Fruit fly (Drosophila melanogaster) whole organism, embryonic: ENCODE data around the gene Cpsf5.

Source experiments
- Abd-B ChIP-seq: fragments of 200-800 bp; sonication (Bioruptor generic); optimal IDR thresholded peaks from 2 replicates; lab custom pipeline; 2018; ENCODE audit warnings: missing biosample characterization, mild to moderate bottlenecking, missing genetic modification characterization, moderate library complexity
- Ada2b ChIP-seq: fragments of 200-800 bp; sonication (Bioruptor generic); IDR thresholded peaks from 2 replicates; pipeline ENCODE4 v1.3.6; 2022; ENCODE audit warnings: missing biosample characterization, missing genetic modification characterization
- BtbVII ChIP-seq: fragments of 200-800 bp; sonication (Bioruptor generic); optimal IDR thresholded peaks from 3 replicates; lab custom pipeline; 2017; ENCODE audit warnings: missing biosample characterization, mild to moderate bottlenecking, missing genetic modification characterization
- CG11085 ChIP-seq: fragments of 200-800 bp; sonication (Bioruptor generic); IDR thresholded peaks from 2 replicates; pipeline ENCODE4 v1.3.6; 2022; ENCODE audit warnings: missing biosample characterization, missing genetic modification characterization
- CG11696 ChIP-seq: fragments of 200-800 bp; sonication (Bioruptor generic); IDR thresholded peaks from 2 replicates; pipeline ENCODE4 v1.3.6; 2022; ENCODE audit warnings: missing biosample characterization, missing genetic modification characterization
- CG12659 ChIP-seq: fragments of 200-800 bp; sonication (Bioruptor generic); optimal IDR thresholded peaks from 3 replicates; lab custom pipeline; 2017; ENCODE audit warnings: mild to moderate bottlenecking, missing biosample characterization, missing genetic modification reagents, missing genetic modification characterization
- CG12769 ChIP-seq: fragments of 200-800 bp; sonication (Bioruptor generic); optimal IDR thresholded peaks from 2 replicates; lab custom pipeline; 2019; ENCODE audit warnings: missing biosample characterization, mild to moderate bottlenecking, missing genetic modification characterization, moderate library complexity
- CG13287 ChIP-seq: fragments of 200-800 bp; sonication (Bioruptor generic); IDR thresholded peaks from 2 replicates; pipeline ENCODE4 v1.3.6; 2022; ENCODE audit warnings: missing biosample characterization, missing genetic modification characterization; ENCODE audit not compliant: partially characterized antibody
- CG1792 ChIP-seq: fragments of 200-800 bp; sonication (Bioruptor generic); optimal IDR thresholded peaks from 2 replicates; lab custom pipeline; 2016; ENCODE audit warnings: missing biosample characterization, missing genetic modification characterization
- CG18011 ChIP-seq: fragments of 200-800 bp; sonication (Bioruptor generic); optimal IDR thresholded peaks from 2 replicates; lab custom pipeline; 2017; ENCODE audit warnings: missing biosample characterization, missing genetic modification characterization, mild to moderate bottlenecking, moderate library complexity, missing genotype
- CG2116 ChIP-seq: fragments of 200-800 bp; sonication (Bioruptor generic); optimal IDR thresholded peaks from 3 replicates; lab custom pipeline; 2018; ENCODE audit warnings: missing biosample characterization, mild to moderate bottlenecking, missing genetic modification characterization
- CG3281 ChIP-seq: fragments of 200-800 bp; sonication (Bioruptor generic); optimal IDR thresholded peaks from 3 replicates; lab custom pipeline; 2017; ENCODE audit warnings: missing biosample characterization, mild to moderate bottlenecking, missing genetic modification characterization
- CG3407 ChIP-seq: fragments of 200-800 bp; sonication (Bioruptor generic); optimal IDR thresholded peaks from 2 replicates; lab custom pipeline; 2018; ENCODE audit warnings: missing biosample characterization, mild to moderate bottlenecking, missing genetic modification characterization
- CG6689 ChIP-seq: fragments of 200-800 bp; sonication (Bioruptor generic); IDR thresholded peaks from 2 replicates; pipeline ENCODE4 v1.3.6; 2022; ENCODE audit warnings: missing biosample characterization, missing genetic modification characterization
- CG7271 ChIP-seq: fragments of 200-800 bp; sonication (Bioruptor generic); optimal IDR thresholded peaks from 2 replicates; lab custom pipeline; 2018; ENCODE audit warnings: missing biosample characterization, mild to moderate bottlenecking, missing genetic modification characterization, moderate library complexity
- CG7963 ChIP-seq: fragments of 200-800 bp; sonication (Bioruptor generic); IDR thresholded peaks from 3 replicates; pipeline ENCODE4 v1.3.6; 2022; ENCODE audit warnings: missing biosample characterization, missing genetic modification characterization; ENCODE audit not compliant: partially characterized antibody
- CG8359 ChIP-seq: fragments of 200-800 bp; sonication (Bioruptor generic); optimal IDR thresholded peaks from 2 replicates; lab custom pipeline; 2017; ENCODE audit warnings: missing biosample characterization, mild to moderate bottlenecking, missing genetic modification characterization, borderline replicate concordance
- CG8388 ChIP-seq: fragments of 200-800 bp; sonication (Bioruptor generic); optimal IDR thresholded peaks from 2 replicates; lab custom pipeline; 2019; ENCODE audit warnings: missing biosample characterization, mild to moderate bottlenecking, missing genetic modification characterization, moderate library complexity
- D ChIP-seq, 2 experiments: fragments of 200-800 bp in 1 of 2; fragments of >200 bp in 1 of 2; sonication (Bioruptor generic) in 1 of 2; optimal IDR thresholded peaks; 2 replicates in 1 of 2; 3 replicates in 1 of 2; lab custom pipeline; 2017; ENCODE audit warnings: mild to moderate bottlenecking in 1 of 2, missing biosample characterization in 1 of 2, missing genetic modification characterization in 1 of 2, missing genetic modification reagents in 1 of 2
- E2f2 ChIP-seq: fragments of 200-800 bp; sonication (Bioruptor generic); IDR thresholded peaks from 2 replicates; pipeline ENCODE4 v1.3.6; 2022; ENCODE audit warnings: missing biosample characterization, missing genetic modification characterization
- Elba2 ChIP-seq: fragments of 200-800 bp; sonication (Bioruptor generic); optimal IDR thresholded peaks from 3 replicates; lab custom pipeline; 2016; ENCODE audit warnings: missing biosample characterization, missing genetic modification characterization
- HLH3B ChIP-seq: fragments of 200-800 bp; sonication (Bioruptor generic); IDR thresholded peaks from 2 replicates; pipeline ENCODE4 v1.3.6; 2022; ENCODE audit warnings: missing biosample characterization, missing genetic modification characterization
- HmgZ ChIP-seq: fragments of 200-800 bp; sonication (Bioruptor generic); optimal IDR thresholded peaks from 2 replicates; lab custom pipeline; 2018; ENCODE audit warnings: missing biosample characterization, mild to moderate bottlenecking, missing genetic modification characterization
- MBD-R2 ChIP-seq: fragments of 200-800 bp; sonication (Bioruptor generic); IDR thresholded peaks from 2 replicates; pipeline ENCODE4 v1.3.6; 2022; ENCODE audit warnings: missing biosample characterization, missing genetic modification characterization
- Mes4 ChIP-seq: fragments of 200-800 bp; sonication (Bioruptor generic); optimal IDR thresholded peaks from 2 replicates; lab custom pipeline; 2016; ENCODE audit warnings: missing biosample characterization, missing genetic modification characterization
- Nf-YB ChIP-seq: fragments of 200-800 bp; sonication (Bioruptor generic); optimal IDR thresholded peaks from 3 replicates; lab custom pipeline; 2019; ENCODE audit warnings: missing biosample characterization, mild to moderate bottlenecking, missing genetic modification characterization, moderate library complexity
- Opbp ChIP-seq: fragments of 200-800 bp; sonication (Bioruptor generic); IDR thresholded peaks from 3 replicates; pipeline ENCODE4 v1.3.6; 2022; ENCODE audit warnings: missing biosample characterization, missing genetic modification characterization; ENCODE audit not compliant: partially characterized antibody
- Sox100B ChIP-seq: fragments of 200-800 bp; sonication (Bioruptor generic); optimal IDR thresholded peaks from 3 replicates; lab custom pipeline; 2018; ENCODE audit warnings: missing biosample characterization, mild to moderate bottlenecking, missing genetic modification characterization
- amos ChIP-seq: fragments of 200-800 bp; sonication (Bioruptor generic); IDR thresholded peaks from 2 replicates; pipeline ENCODE4 v1.3.6; 2022; ENCODE audit warnings: missing biosample characterization, missing genetic modification characterization; ENCODE audit not compliant: partially characterized antibody
- bbx ChIP-seq: fragments of 200-800 bp; sonication (Bioruptor generic); IDR thresholded peaks from 2 replicates; pipeline ENCODE4 v1.3.6; 2022; ENCODE audit warnings: missing biosample characterization, missing genetic modification characterization; ENCODE audit not compliant: partially characterized antibody
- bsh ChIP-seq, 2 experiments: fragments of 200-800 bp; sonication (Bioruptor generic); optimal IDR thresholded peaks; 2 replicates each; lab custom pipeline; 2017 to 2018; ENCODE audit warnings: mild to moderate bottlenecking in 2 of 2, missing biosample characterization in 2 of 2, missing genetic modification characterization in 2 of 2, moderate library complexity in 1 of 2
- crp ChIP-seq, 2 experiments: fragments of 200-800 bp; sonication (Bioruptor generic); optimal IDR thresholded peaks; 2 replicates in 1 of 2; 3 replicates in 1 of 2; lab custom pipeline; 2017; ENCODE audit warnings: missing biosample characterization in 2 of 2, missing genetic modification characterization in 2 of 2, mild to moderate bottlenecking in 1 of 2, moderate library complexity in 1 of 2
- eve ChIP-seq, 2 experiments: fragments of >200 bp; optimal IDR thresholded peaks; 2 replicates each; lab custom pipeline; 2017; ENCODE audit warnings: missing biosample characterization in 2 of 2, missing genetic modification characterization in 2 of 2
- gcm2 ChIP-seq: fragments of 200-800 bp; sonication (Bioruptor generic); optimal IDR thresholded peaks from 2 replicates; lab custom pipeline; 2016; ENCODE audit warnings: missing biosample characterization, missing genetic modification characterization
- gsb-n ChIP-seq: fragments of 200-800 bp; sonication (Bioruptor generic); optimal IDR thresholded peaks from 3 replicates; lab custom pipeline; 2018; ENCODE audit warnings: missing biosample characterization, mild to moderate bottlenecking, missing genetic modification characterization
- h ChIP-seq: fragments of >200 bp; optimal IDR thresholded peaks from 2 replicates; lab custom pipeline; 2017
- mirr ChIP-seq: fragments of 200-800 bp; sonication (Bioruptor generic); optimal IDR thresholded peaks from 3 replicates; lab custom pipeline; 2018; ENCODE audit warnings: missing biosample characterization, mild to moderate bottlenecking, missing genetic modification characterization
- mld ChIP-seq: fragments of 200-800 bp; sonication (Bioruptor generic); IDR thresholded peaks from 3 replicates; pipeline ENCODE4 v1.3.6; 2022; ENCODE audit warnings: missing biosample characterization, missing genetic modification characterization; ENCODE audit not compliant: partially characterized antibody
- nerfin-2 ChIP-seq: fragments of 200-800 bp; sonication (Bioruptor generic); IDR thresholded peaks from 2 replicates; pipeline ENCODE4 v1.3.6; 2022; ENCODE audit warnings: missing biosample characterization, missing genetic modification characterization; ENCODE audit not compliant: partially characterized antibody
- pan ChIP-seq, 4 experiments: fragments of >200 bp in 3 of 4; fragments of 200-800 bp in 1 of 4; sonication (Bioruptor generic) in 1 of 4; optimal IDR thresholded peaks in 3 of 4; IDR thresholded peaks in 1 of 4; 2 replicates each; pipeline versions ENCODE4 v1.3.6 to Lab custom; 2017 to 2022; ENCODE audit warnings: missing biosample characterization in 2 of 4, missing genetic modification characterization in 2 of 4, mixed read lengths in 1 of 4
- schlank ChIP-seq: fragments of 200-800 bp; sonication (Bioruptor generic); optimal IDR thresholded peaks from 2 replicates; lab custom pipeline; 2018; ENCODE audit warnings: missing biosample characterization, mild to moderate bottlenecking, missing genetic modification characterization
- sna ChIP-seq: fragments of 200-800 bp; sonication (Bioruptor generic); IDR thresholded peaks from 2 replicates; pipeline ENCODE4 v1.3.6; 2022; ENCODE audit warnings: missing biosample characterization, missing genetic modification characterization; ENCODE audit not compliant: partially characterized antibody
- stc ChIP-seq: fragments of 200-800 bp; sonication (Bioruptor generic); IDR thresholded peaks from 2 replicates; pipeline ENCODE4 v1.3.6; 2022; ENCODE audit warnings: missing biosample characterization, missing genetic modification characterization
- stwl ChIP-seq: fragments of 200-800 bp; sonication (Bioruptor generic); optimal IDR thresholded peaks from 3 replicates; lab custom pipeline; 2018; ENCODE audit warnings: missing biosample characterization, mild to moderate bottlenecking, missing genetic modification characterization, moderate library complexity
- ttk ChIP-seq: fragments of 200-800 bp; sonication (Bioruptor generic); IDR thresholded peaks from 2 replicates; pipeline ENCODE4 v2.1.2; 2022; ENCODE audit warnings: missing biosample characterization, missing genetic modification characterization
- twi ChIP-seq: fragments of 200-800 bp; optimal IDR thresholded peaks from 2 replicates; lab custom pipeline; 2019; ENCODE audit warnings: missing biosample characterization, mild to moderate bottlenecking, missing genetic modification characterization, moderate library complexity

The Cpsf5 gene

DNA sequence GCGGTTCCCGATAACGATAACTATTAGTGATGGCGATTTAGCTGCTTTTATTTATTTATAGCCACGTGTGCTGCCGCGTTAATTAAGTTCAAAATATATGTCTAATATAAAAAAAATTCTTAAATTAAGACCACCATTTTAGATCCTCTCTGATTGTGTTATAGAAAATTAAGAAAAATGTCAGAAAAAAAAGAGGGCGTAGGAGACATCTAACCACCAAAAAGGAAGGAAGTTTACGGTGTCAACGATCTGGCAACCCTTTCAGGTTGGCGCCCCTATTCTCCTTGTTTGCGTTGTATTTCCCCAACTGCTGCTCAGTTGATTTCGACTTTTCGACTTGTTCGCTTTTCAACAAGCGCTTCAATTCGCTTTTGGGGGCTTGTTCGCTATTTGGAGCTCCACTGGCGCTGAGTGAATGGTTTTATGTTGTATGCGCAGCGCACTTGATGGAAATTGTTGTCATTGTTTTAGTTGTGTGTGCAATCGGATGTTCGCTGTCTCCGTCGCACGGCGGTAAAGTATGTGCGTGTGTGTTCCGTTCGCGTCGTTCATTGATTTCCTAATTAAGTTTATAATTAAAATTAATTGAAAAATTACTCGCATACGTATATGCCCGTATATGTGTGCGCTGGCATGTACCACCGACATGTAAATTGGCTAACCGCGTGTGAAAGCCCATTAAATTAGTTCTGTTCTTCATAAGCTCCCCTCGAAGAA lies 50.1 kb downstream of the Cpsf5 start, which contains the start of the genes CG3434 and CG44838 (continued):
- TF ChIP-seq E2f2 (GFP tag; lab: Robert Waterston, UW) (peak; percentile 78), CG11696 (GFP tag; lab: Robert Waterston, UW) (peak; percentile 38), Abd-B (GFP tag; lab: Kevin White, UChicago) (peak; percentile 86), stwl (tag; lab: Kevin White, UChicago) (peak; percentile 75), CG8359 (GFP tag; lab: Kevin White, UChicago) (no peak), bbx (GFP tag; lab: Robert Waterston, UW) (peak; percentile 25; the same call in 1 of the 2 replicates), D (optimal IDR thresholded peaks at IDR 0.05; lab: Kevin White, UChicago) (no peak), D (GFP tag; optimal IDR thresholded peaks at IDR 0.05; lab: Kevin White, UChicago) (peak; percentile 70), MBD-R2 (GFP tag; lab: Robert Waterston, UW) (peak; percentile 74), gcm2 (GFP tag; lab: Kevin White, UChicago) (peak; percentile 77), CG18011 (GFP tag; lab: Kevin White, UChicago) (peak; percentile 58), stc (GFP tag; lab: Robert Waterston, UW) (peak; percentile 78), gsb-n (tag; lab: Kevin White, UChicago) (peak; percentile 36), mld (no peak), CG7271 (peak; percentile 23), CG7963 (GFP tag; lab: Robert Waterston, UW) (no peak), Elba2 (GFP tag; lab: Kevin White, UChicago) (peak; percentile 67), BtbVII (GFP tag; lab: Kevin White, UChicago) (peak; percentile 81), nerfin-2 (no peak), CG12769 (peak; percentile 40), Mes4 (GFP tag; lab: Kevin White, UChicago) (peak; percentile 68), HLH3B (GFP tag; lab: Robert Waterston, UW) (peak; percentile 67), CG11085 (GFP tag; lab: Robert Waterston, UW) (peak; percentile 62; the same call in 1 of the 2 replicates), pan (optimal IDR thresholded peaks at IDR 0.05; lab: Kevin White, UChicago) (no peak), pan (GFP tag; optimal IDR thresholded peaks at IDR 0.05 in 1 of 2, IDR thresholded peaks at IDR 0.05 in 1 of 2) (peak in 1 of 2 experiments; percentile 66), CG3281 (peak; percentile 79), HmgZ (tag; lab: Kevin White, UChicago) (peak; percentile 82), h (no peak), Ada2b (GFP tag; lab: Robert Waterston, UW) (peak; percentile 67), CG1792 (GFP tag; lab: Kevin White, UChicago) (peak; percentile 67), sna (no peak), eve (GFP tag; optimal IDR thresholded peaks at IDR 0.05; lab: Kevin White, UChicago) (no peak), bsh (GFP tag; optimal IDR thresholded peaks at IDR 0.05; lab: Kevin White, UChicago) (peak; percentile 9 to 81), mirr (GFP tag; lab: Kevin White, UChicago) (peak; percentile 44), CG8388 (GFP tag; lab: Kevin White, UChicago) (peak; percentile 75), CG3407 (GFP tag; lab: Kevin White, UChicago) (peak; percentile 63), CG2116 (peak; percentile 88), Nf-YB (GFP tag; lab: Kevin White, UChicago) (peak; percentile 72), Opbp (GFP tag; lab: Robert Waterston, UW) (no peak; the same call in 2 of the 3 replicates), crp (GFP tag; optimal IDR thresholded peaks at IDR 0.05; lab: Kevin White, UChicago) (peak in 1 of 2 experiments; percentile 55), amos (no peak; the same call in 1 of the 2 replicates), CG13287 (GFP tag; lab: Robert Waterston, UW) (peak; percentile 67), twi (tag; lab: Kevin White, UChicago) (peak; percentile 61), ttk (GFP tag; lab: Robert Waterston, UW) (peak; percentile 70), Sox100B (GFP tag; lab: Kevin White, UChicago) (peak; percentile 71), CG6689 (GFP tag; lab: Robert Waterston, UW) (peak; percentile 73), schlank (tag; lab: Kevin White, UChicago) (no peak), CG12659 (GFP tag; lab: Kevin White, UChicago) (peak; percentile 90)
